Worm (Caenorhabditis elegans) whole organism, mixed stage, embryonic: ENCODE measurements around the gene D1086.11.
A peak's percentile ranks its signal among the peaks of the same experiment; 100 is the strongest.

Source experiments
- M03D4.4 ChIP-seq: sonication (generic microtip); optimal IDR thresholded peaks from 2 replicates; lab custom pipeline; 2017; ENCODE audit warnings: mild to moderate bottlenecking, missing genetic modification characterization, missing compliant biosample characterization
- bed-3 ChIP-seq: fragments of 200-800 bp; sonication (Bioruptor generic); optimal IDR thresholded peaks from 3 replicates; lab custom pipeline; 2018; ENCODE audit warnings: mild to moderate bottlenecking, missing genetic modification characterization, moderate library complexity, missing compliant biosample characterization
- blmp-1 ChIP-seq: fragments of 150-350 bp; optimal IDR thresholded peaks from 2 replicates; lab custom pipeline; 2014; ENCODE audit warnings: missing biosample characterization, missing genetic modification characterization
- ceh-39 ChIP-seq: fragments of 150-350 bp; optimal IDR thresholded peaks from 2 replicates; lab custom pipeline; 2014; ENCODE audit warnings: missing biosample characterization, missing genetic modification characterization
- ceh-43 ChIP-seq: fragments of 200-800 bp; sonication (Bioruptor generic); optimal IDR thresholded peaks from 2 replicates; lab custom pipeline; 2018; ENCODE audit warnings: mild to moderate bottlenecking, missing genetic modification characterization, moderate library complexity, missing compliant biosample characterization
- ceh-83 ChIP-seq: fragments of 200-800 bp; sonication (Bioruptor generic); optimal IDR thresholded peaks from 2 replicates; lab custom pipeline; 2018; ENCODE audit warnings: mild to moderate bottlenecking, missing genetic modification characterization, missing compliant biosample characterization
- cnd-1 ChIP-seq: fragments of 200-800 bp; sonication (Bioruptor generic); optimal IDR thresholded peaks from 2 replicates; lab custom pipeline; 2018; ENCODE audit warnings: mild to moderate bottlenecking, missing genetic modification characterization, missing compliant biosample characterization
- drap-1 ChIP-seq: fragments of 200-800 bp; sonication (Bioruptor generic); optimal IDR thresholded peaks from 3 replicates; lab custom pipeline; 2018; ENCODE audit warnings: mild to moderate bottlenecking, missing genetic modification characterization, missing compliant biosample characterization
- elt-1 ChIP-seq: sonication (generic microtip); optimal IDR thresholded peaks from 2 replicates; lab custom pipeline; 2017; ENCODE audit warnings: missing genetic modification characterization, mild to moderate bottlenecking, missing compliant biosample characterization, antibody characterized with exemption, moderate library complexity, borderline replicate concordance; ENCODE audit not compliant: insufficient read depth
- elt-3 ChIP-seq: fragments of 150-350 bp; optimal IDR thresholded peaks from 2 replicates; lab custom pipeline; 2014; ENCODE audit warnings: missing biosample characterization, missing genetic modification characterization
- flh-1 ChIP-seq: fragments of 200-800 bp; sonication (Bioruptor generic); optimal IDR thresholded peaks from 2 replicates; lab custom pipeline; 2018; ENCODE audit warnings: mild to moderate bottlenecking, missing genetic modification characterization, moderate library complexity, missing compliant biosample characterization
- ham-2 ChIP-seq: fragments of 200-800 bp; sonication (Bioruptor generic); optimal IDR thresholded peaks from 2 replicates; lab custom pipeline; 2018; ENCODE audit warnings: mild to moderate bottlenecking, missing genetic modification characterization, missing compliant biosample characterization
- hlh-1 ChIP-seq: fragments of 150-350 bp; optimal IDR thresholded peaks from 2 replicates; lab custom pipeline; 2014; ENCODE audit warnings: missing biosample characterization, missing genetic modification reagents, missing genetic modification characterization
- lin-13 ChIP-seq: fragments of 150-350 bp; optimal IDR thresholded peaks from 2 replicates; lab custom pipeline; 2014; ENCODE audit warnings: missing biosample characterization, missing genetic modification characterization
- lin-32 ChIP-seq: fragments of 200-800 bp; sonication (Bioruptor generic); optimal IDR thresholded peaks from 2 replicates; lab custom pipeline; 2018; ENCODE audit warnings: mild to moderate bottlenecking, missing genetic modification characterization, missing compliant biosample characterization
- lsy-2 ChIP-seq: fragments of 150-350 bp; optimal IDR thresholded peaks from 2 replicates; lab custom pipeline; 2014; ENCODE audit warnings: missing biosample characterization, missing genetic modification characterization
- mab-5 ChIP-seq: fragments of 150-350 bp; optimal IDR thresholded peaks from 2 replicates; lab custom pipeline; 2014; ENCODE audit warnings: missing biosample characterization, missing genetic modification characterization
- mls-2 ChIP-seq: sonication (generic microtip); optimal IDR thresholded peaks from 2 replicates; lab custom pipeline; 2016; ENCODE audit warnings: mild to moderate bottlenecking, missing genetic modification characterization, moderate library complexity, missing compliant biosample characterization
- nhr-12 ChIP-seq: fragments of 150-350 bp; optimal IDR thresholded peaks from 2 replicates; lab custom pipeline; 2014; ENCODE audit warnings: missing biosample characterization, missing genetic modification characterization
- nhr-2 ChIP-seq: fragments of 150-350 bp; optimal IDR thresholded peaks from 2 replicates; lab custom pipeline; 2014; ENCODE audit warnings: missing biosample characterization, missing genetic modification characterization
- nhr-28 ChIP-seq: fragments of 150-350 bp; optimal IDR thresholded peaks from 2 replicates; lab custom pipeline; 2014; ENCODE audit warnings: missing biosample characterization, missing genetic modification characterization
- nhr-76 ChIP-seq: sonication (generic microtip); optimal IDR thresholded peaks from 2 replicates; lab custom pipeline; 2017; ENCODE audit warnings: missing biosample characterization, missing genetic modification characterization
- pha-4 ChIP-seq: fragments of 150-350 bp; optimal IDR thresholded peaks from 2 replicates; lab custom pipeline; 2018; ENCODE audit warnings: missing biosample characterization, missing genetic modification reagents, missing genetic modification characterization
- snpc-4 ChIP-seq: fragments of 150-350 bp; optimal IDR thresholded peaks from 2 replicates; lab custom pipeline; 2014; ENCODE audit warnings: missing biosample characterization, missing genetic modification characterization
- sptf-1 ChIP-seq: sonication (generic microtip); optimal IDR thresholded peaks from 2 replicates; lab custom pipeline; 2017; ENCODE audit warnings: mild to moderate bottlenecking, missing genetic modification characterization, moderate library complexity, missing compliant biosample characterization
- tbx-8 ChIP-seq: fragments of 200-800 bp; sonication (Bioruptor generic); optimal IDR thresholded peaks from 2 replicates; lab custom pipeline; 2018; ENCODE audit warnings: mild to moderate bottlenecking, missing genetic modification characterization, moderate library complexity, missing compliant biosample characterization
- unc-120 ChIP-seq: sonication (generic microtip); optimal IDR thresholded peaks from 2 replicates; lab custom pipeline; 2017; ENCODE audit warnings: missing genetic modification characterization, missing compliant biosample characterization; ENCODE audit not compliant: poor library complexity, severe bottlenecking
- unc-62 ChIP-seq: fragments of 150-350 bp; optimal IDR thresholded peaks from 2 replicates; lab custom pipeline; 2014; ENCODE audit warnings: missing biosample characterization, missing genetic modification reagents, missing genetic modification characterization

The D1086.11 gene

ce11 chrV:14074160-14074559 is at the start of gene D1086.11:
Gene D1086.11, plus strand, starts transcription at chrV:14074460.
- TF ChIP-seq nhr-12 (tag; lab: Kevin White, UChicago): no peak
- no peak for TF ChIP-seq elt-1 (tag; lab: Kevin White, UChicago)
- no peak for TF ChIP-seq snpc-4 (tag; lab: Kevin White, UChicago)
- no peak for TF ChIP-seq ceh-39 (tag; lab: Kevin White, UChicago)
- TF ChIP-seq ceh-83: no peak
- TF ChIP-seq elt-3 (tag; lab: Kevin White, UChicago): no peak
- no peak for TF ChIP-seq mls-2 (tag; lab: Kevin White, UChicago)
- TF ChIP-seq nhr-76 (tag; lab: Kevin White, UChicago): no peak
- TF ChIP-seq lsy-2 (tag; lab: Kevin White, UChicago): no peak
- TF ChIP-seq lin-32: no peak
- TF ChIP-seq bed-3 (GFP tag; lab: Kevin White, UChicago): no peak

- TF ChIP-seq hlh-1 (tag; lab: Kevin White, UChicago) (no peak), nhr-12 (tag; lab: Kevin White, UChicago) (no peak), snpc-4 (tag; lab: Kevin White, UChicago) (no peak), ceh-83 (no peak), lin-13 (no peak), M03D4.4 (tag; lab: Kevin White, UChicago) (no peak), tbx-8 (GFP tag; lab: Kevin White, UChicago) (no peak), unc-62 (GFP tag; lab: Kevin White, UChicago) (no peak), nhr-28 (tag; lab: Kevin White, UChicago) (no peak), mab-5 (no peak), ceh-43 (GFP tag; lab: Kevin White, UChicago) (no peak), elt-3 (tag; lab: Kevin White, UChicago) (no peak), flh-1 (GFP tag; lab: Kevin White, UChicago) (no peak), blmp-1 (tag; lab: Kevin White, UChicago) (no peak), ham-2 (no peak), lsy-2 (tag; lab: Kevin White, UChicago) (no peak)
- TF ChIP-seq, all 35 proteins: peak for 0
Observed at ce11 chrV:14026194-14026593, 48.1 kb upstream of the D1086.11 start, which contains the start of gene T08G5.2. Gene T08G5.2, minus strand, starts transcription at chrV:14026294.

- no peak for TF ChIP-seq lsy-2 (tag; lab: Kevin White, UChicago)
- no peak for TF ChIP-seq pha-4
- no peak for TF ChIP-seq blmp-1 (tag; lab: Kevin White, UChicago)
- TF ChIP-seq nhr-2 (tag; lab: Kevin White, UChicago): no peak
Observed at ce11 chrV:14027384-14027783, 46.9 kb upstream of the D1086.11 start, which contains the start of gene T08G5.3. Gene T08G5.3, minus strand, starts transcription at chrV:14027484.

ce11 chrV:14028256-14028743 is 46.0 kb upstream of the D1086.11 start:
- peak; percentile 14 for TF ChIP-seq cnd-1
- no peak for TF ChIP-seq nhr-2 (tag; lab: Kevin White, UChicago)

ce11 chrV:14033649-14034048 is 40.6 kb upstream of the D1086.11 start, which contains the start of gene ins-10:
Gene ins-10, plus strand, starts transcription at chrV:14033949.
- TF ChIP-seq M03D4.4 (tag; lab: Kevin White, UChicago) (no peak), sptf-1 (tag; lab: Kevin White, UChicago) (no peak), nhr-76 (tag; lab: Kevin White, UChicago) (no peak), snpc-4 (tag; lab: Kevin White, UChicago) (no peak)

- TF ChIP-seq M03D4.4 (tag; lab: Kevin White, UChicago): peak; percentile 23
- peak; percentile 44 for TF ChIP-seq mls-2 (tag; lab: Kevin White, UChicago)
- peak; percentile 65 for TF ChIP-seq sptf-1 (tag; lab: Kevin White, UChicago)
- peak; percentile 34 for TF ChIP-seq drap-1
- peak; percentile 45 for TF ChIP-seq unc-120 (tag; lab: Kevin White, UChicago)
- TF ChIP-seq, all 35 proteins: peak for 5; not testable (repeated sequence) for 30
Observed at ce11 chrV:14038328-14039084, 35.8 kb upstream of the D1086.11 start, which contains the start of gene vps-39. Gene vps-39, minus strand, starts transcription at chrV:14038378.
